Worm (Caenorhabditis elegans) whole organism, young adult: ENCODE measurements around the gene D1054.8.

ENCODE experiments used
- F49E8.2 ChIP-seq: sonication (generic microtip); optimal IDR thresholded peaks from 3 replicates; lab custom pipeline; 2017; ENCODE audit warnings: missing genetic modification characterization, mild to moderate bottlenecking, missing compliant biosample characterization, antibody characterized with exemption, moderate library complexity; ENCODE audit not compliant: insufficient read depth
- egl-18 ChIP-seq: fragments of 200-800 bp; sonication (Bioruptor generic); IDR thresholded peaks from 2 replicates; pipeline ENCODE4 v1.3.6; 2022; ENCODE audit warnings: missing genetic modification reagents, missing genetic modification characterization, missing compliant biosample characterization
- him-1 ChIP-seq: sonication (generic microtip); optimal IDR thresholded peaks from 2 replicates; lab custom pipeline; 2016; ENCODE audit warnings: missing genotype, missing genetic modification reagents, missing genetic modification characterization, missing compliant biosample characterization
- pha-4 ChIP-seq: fragments of 150-350 bp; sonication (generic microtip); optimal IDR thresholded peaks from 2 replicates; lab custom pipeline; 2014; ENCODE audit warnings: missing biosample characterization, missing genetic modification reagents, missing genetic modification characterization
- sea-2 ChIP-seq: fragments of 200-800 bp; sonication (Bioruptor generic); IDR thresholded peaks from 2 replicates; pipeline ENCODE4 v1.3.6; 2022; ENCODE audit warnings: missing genetic modification characterization, missing compliant biosample characterization

DNA sequence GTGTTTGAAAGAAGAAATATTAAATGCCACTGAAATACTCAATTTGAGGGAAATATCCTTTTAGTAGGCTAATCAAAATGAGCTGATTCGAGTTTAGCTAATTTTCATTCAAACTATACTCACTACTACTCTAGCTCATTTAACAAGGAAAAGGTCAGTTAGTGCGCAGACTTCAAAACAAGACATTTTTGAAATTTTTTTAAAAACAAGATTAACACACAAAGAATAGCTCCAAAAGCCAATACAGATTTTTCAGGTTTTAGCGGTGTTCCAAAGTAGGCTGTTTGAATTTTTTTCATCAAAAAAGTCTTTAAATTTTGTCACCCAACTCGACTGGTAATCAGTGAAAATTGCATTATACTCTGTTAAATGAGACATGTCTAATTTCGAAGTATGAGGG lies 23.3 kb upstream of the D1054.8 start:
- no peak for TF ChIP-seq sea-2 (GFP tag; lab: Robert Waterston, UW)
- TF ChIP-seq egl-18 (GFP tag; lab: Robert Waterston, UW), result no peak
- no peak for TF ChIP-seq him-1 (tag; lab: Kevin White, UChicago)
- no peak for TF ChIP-seq pha-4
- no peak for TF ChIP-seq F49E8.2 (tag; lab: Kevin White, UChicago)
